Worm (Caenorhabditis elegans) whole organism, mixed stage, embryonic: ENCODE results near the gene srd-25.

ENCODE experiments used
- blmp-1 ChIP-seq: fragments of 150-350 bp; optimal IDR thresholded peaks from 2 replicates; lab custom pipeline; 2014; ENCODE audit warnings: missing biosample characterization, missing genetic modification characterization
- hlh-1 ChIP-seq: fragments of 150-350 bp; optimal IDR thresholded peaks from 2 replicates; lab custom pipeline; 2014; ENCODE audit warnings: missing biosample characterization, missing genetic modification reagents, missing genetic modification characterization
- mab-5 ChIP-seq: fragments of 150-350 bp; optimal IDR thresholded peaks from 2 replicates; lab custom pipeline; 2014; ENCODE audit warnings: missing biosample characterization, missing genetic modification characterization
- sptf-1 ChIP-seq: sonication (generic microtip); optimal IDR thresholded peaks from 2 replicates; lab custom pipeline; 2017; ENCODE audit warnings: mild to moderate bottlenecking, missing genetic modification characterization, moderate library complexity, missing compliant biosample characterization

ce11 chrV:7639787-7640186 is 8.0 kb downstream of the srd-25 start, which contains the start of gene F07C4.10:
- TF ChIP-seq hlh-1 (tag; lab: Kevin White, UChicago) (no peak), blmp-1 (tag; lab: Kevin White, UChicago) (no peak), mab-5 (tag; lab: Kevin White, UChicago) (no peak), sptf-1 (tag; lab: Kevin White, UChicago) (no peak)
